Worm (Caenorhabditis elegans) whole organism, L4 larva: ENCODE measurements around the gene F54A3.2.

Experiments used
- D1046.2 ChIP-seq: fragments of 200-800 bp; sonication (Bioruptor generic); IDR thresholded peaks from 2 replicates; pipeline ENCODE4 v1.3.6; 2022; ENCODE audit warnings: missing genetic modification characterization, missing compliant biosample characterization
- F49E8.2 ChIP-seq: sonication (generic microtip); optimal IDR thresholded peaks from 2 replicates; lab custom pipeline; 2016; ENCODE audit warnings: missing compliant biosample characterization, mild to moderate bottlenecking, missing genetic modification characterization, borderline replicate concordance
- R02D3.7 ChIP-seq: fragments of 150-350 bp; sonication (generic microtip); optimal IDR thresholded peaks from 3 replicates; lab custom pipeline; 2014; ENCODE audit warnings: missing biosample characterization, missing genetic modification characterization
- Y105C5A.15 ChIP-seq: fragments of 200-800 bp; sonication (Bioruptor generic); IDR thresholded peaks from 2 replicates; pipeline ENCODE4 v1.3.6; 2022; ENCODE audit warnings: missing genetic modification characterization, missing compliant biosample characterization
- aha-1 ChIP-seq: fragments of 150-350 bp; peaks from one replicate; lab custom pipeline; 2014; ENCODE audit warnings: missing biosample characterization, missing genetic modification characterization
- aly-2 ChIP-seq: sonication (generic microtip); optimal IDR thresholded peaks from 2 replicates; lab custom pipeline; 2018; ENCODE audit warnings: missing biosample characterization, missing genetic modification characterization
- arid-1 ChIP-seq: fragments of 200-800 bp; sonication (Bioruptor generic); conservative IDR thresholded peaks from 2 replicates; pipeline ENCODE4 v1.3.6; 2022; ENCODE audit warnings: missing genetic modification reagents, missing genetic modification characterization, missing compliant biosample characterization
- ceh-28 ChIP-seq: fragments of 150-350 bp; optimal IDR thresholded peaks from 2 replicates; lab custom pipeline; 2014; ENCODE audit warnings: missing biosample characterization, missing genetic modification reagents, missing genetic modification characterization
- daf-16 ChIP-seq, 3 experiments: sonication (generic microtip); optimal IDR thresholded peaks; 2 replicates each; lab custom pipeline; 2016 to 2017; ENCODE audit warnings: missing genetic modification characterization in 3 of 3, missing genetic modification reagents in 3 of 3, mild to moderate bottlenecking in 2 of 3, missing compliant biosample characterization in 2 of 3, missing biosample characterization in 1 of 3, moderate library complexity in 1 of 3
- dmd-6 ChIP-seq: fragments of 200-800 bp; sonication (Bioruptor generic); IDR thresholded peaks from 2 replicates; pipeline ENCODE4 v1.3.6; 2022; ENCODE audit warnings: missing genetic modification reagents, missing genetic modification characterization, missing compliant biosample characterization
- dmd-9 ChIP-seq: fragments of 200-800 bp; sonication (Bioruptor generic); IDR thresholded peaks from 2 replicates; pipeline ENCODE4 v1.3.6; 2022; ENCODE audit warnings: missing genetic modification reagents, missing genetic modification characterization, missing compliant biosample characterization
- fos-1 ChIP-seq: fragments of 150-350 bp; optimal IDR thresholded peaks from 2 replicates; lab custom pipeline; 2014; ENCODE audit warnings: missing biosample characterization, missing genetic modification characterization
- gei-8 ChIP-seq: fragments of 200-800 bp; sonication (Bioruptor generic); optimal IDR thresholded peaks from 2 replicates; lab custom pipeline; 2018; ENCODE audit warnings: mild to moderate bottlenecking, missing genetic modification characterization, missing compliant biosample characterization
- hif-1 ChIP-seq, 2 experiments: sonication (generic microtip); optimal IDR thresholded peaks; 2 replicates each; lab custom pipeline; 2016 to 2017; ENCODE audit warnings: missing compliant biosample characterization in 2 of 2, missing genetic modification characterization in 2 of 2, missing genetic modification reagents in 2 of 2, missing genotype in 2 of 2, mild to moderate bottlenecking in 1 of 2
- hlh-11 ChIP-seq: fragments of 200-800 bp; sonication (Bioruptor generic); optimal IDR thresholded peaks from 2 replicates; lab custom pipeline; 2018; ENCODE audit warnings: mild to moderate bottlenecking, missing genetic modification characterization, missing compliant biosample characterization
- hmg-1.1 ChIP-seq: fragments of 200-800 bp; sonication (Bioruptor generic); IDR thresholded peaks from 2 replicates; pipeline ENCODE4 v1.3.6; 2022; ENCODE audit warnings: missing genetic modification reagents, missing genetic modification characterization, missing compliant biosample characterization
- lin-38 ChIP-seq: fragments of 200-800 bp; sonication (Bioruptor generic); IDR thresholded peaks from 2 replicates; pipeline ENCODE4 v1.3.6; 2022; ENCODE audit warnings: missing genetic modification reagents, missing genetic modification characterization, missing compliant biosample characterization
- lsy-2 ChIP-seq, 2 experiments: fragments of 150-350 bp in 1 of 2; sonication (generic microtip) in 1 of 2; optimal IDR thresholded peaks; 2 replicates each; lab custom pipeline; 2014 to 2017; ENCODE audit warnings: missing biosample characterization in 2 of 2, missing genetic modification characterization in 2 of 2
- mdl-1 ChIP-seq, 2 experiments: fragments of 150-350 bp in 1 of 2; sonication (generic microtip) in 1 of 2; optimal IDR thresholded peaks; 2 replicates each; lab custom pipeline; 2014 to 2017; ENCODE audit warnings: missing biosample characterization in 2 of 2, missing genetic modification characterization in 2 of 2
- mep-1 ChIP-seq: fragments of 150-350 bp; sonication (generic microtip); optimal IDR thresholded peaks from 3 replicates; lab custom pipeline; 2014; ENCODE audit warnings: missing biosample characterization, missing genetic modification characterization
- nhr-10 ChIP-seq: fragments of 150-350 bp; optimal IDR thresholded peaks from 2 replicates; lab custom pipeline; 2014; ENCODE audit warnings: missing biosample characterization, missing genetic modification characterization
- nhr-11 ChIP-seq: fragments of 150-350 bp; optimal IDR thresholded peaks from 2 replicates; lab custom pipeline; 2014; ENCODE audit warnings: missing biosample characterization, missing genetic modification characterization
- nhr-28 ChIP-seq: fragments of 150-350 bp; optimal IDR thresholded peaks from 2 replicates; lab custom pipeline; 2014; ENCODE audit warnings: missing biosample characterization, missing genetic modification characterization
- nhr-6 ChIP-seq: fragments of 150-350 bp; optimal IDR thresholded peaks from 2 replicates; lab custom pipeline; 2014; ENCODE audit warnings: missing biosample characterization, missing genetic modification characterization
- php-3 ChIP-seq: fragments of 200-800 bp; sonication (Bioruptor generic); IDR thresholded peaks from 2 replicates; pipeline ENCODE4 v1.3.6; 2022; ENCODE audit warnings: missing genetic modification reagents, missing genetic modification characterization, missing compliant biosample characterization
- saeg-2 ChIP-seq: fragments of 200-800 bp; sonication (Bioruptor generic); IDR thresholded peaks from 2 replicates; pipeline ENCODE4 v1.3.6; 2022; ENCODE audit warnings: missing genetic modification reagents, missing genetic modification characterization, missing compliant biosample characterization
- set-16 ChIP-seq: fragments of 200-800 bp; sonication (Bioruptor generic); IDR thresholded peaks from 2 replicates; pipeline ENCODE4 v1.3.6; 2022; ENCODE audit warnings: missing genetic modification reagents, missing genetic modification characterization, missing compliant biosample characterization
- skn-1 ChIP-seq: fragments of 150-350 bp; optimal IDR thresholded peaks from 2 replicates; lab custom pipeline; 2014; ENCODE audit warnings: missing biosample characterization, missing genetic modification characterization
- spr-1 ChIP-seq: sonication (generic microtip); optimal IDR thresholded peaks from 2 replicates; lab custom pipeline; 2016; ENCODE audit warnings: mild to moderate bottlenecking, missing genetic modification characterization, missing compliant biosample characterization
- tra-1 ChIP-seq: fragments of 200-800 bp; sonication (Bioruptor generic); IDR thresholded peaks from 2 replicates; pipeline ENCODE4 v1.3.6; 2022; ENCODE audit warnings: missing genetic modification reagents, missing genetic modification characterization, missing compliant biosample characterization
- unc-130 ChIP-seq: sonication (generic microtip); optimal IDR thresholded peaks from 2 replicates; lab custom pipeline; 2016; ENCODE audit warnings: missing genetic modification reagents, missing genetic modification characterization, missing compliant biosample characterization
- unc-62 ChIP-seq, 3 experiments: fragments of 150-350 bp in 1 of 3; sonication (generic microtip); optimal IDR thresholded peaks in 2 of 3; peaks in 1 of 3; 1 replicate in 1 of 3; 2 replicates in 2 of 3; lab custom pipeline; 2014 to 2017; ENCODE audit warnings: missing biosample characterization in 3 of 3, missing genetic modification characterization in 3 of 3, missing genetic modification reagents in 3 of 3, missing genotype in 1 of 3
- zfp-3 ChIP-seq: fragments of 200-800 bp; sonication (Bioruptor generic); conservative IDR thresholded peaks from 2 replicates; pipeline ENCODE4 v1.3.6; 2022; ENCODE audit warnings: missing genetic modification reagents, missing genetic modification characterization, missing compliant biosample characterization

The F54A3.2 gene

DNA sequence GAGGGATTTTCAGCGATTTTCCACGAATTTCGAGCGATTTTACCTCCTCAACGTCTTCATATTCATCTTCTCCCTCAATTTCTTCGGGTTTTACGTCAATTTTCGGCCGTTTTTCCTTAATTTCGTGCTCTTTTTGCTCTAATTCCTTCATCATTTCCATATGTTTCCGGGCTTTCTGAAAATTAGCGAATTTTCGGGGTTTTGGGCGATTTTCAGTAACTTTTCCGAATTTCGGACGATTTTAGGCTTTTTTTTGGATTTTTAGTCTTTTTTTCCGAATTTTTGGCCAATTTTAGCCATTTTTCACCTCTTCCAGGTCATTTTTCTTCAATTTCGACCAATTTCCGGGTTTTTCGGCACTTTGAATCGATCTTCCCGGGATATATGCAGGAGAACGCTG is 13.1 kb upstream of the F54A3.2 start:
- peak; percentile 92 for TF ChIP-seq aha-1 (tag; lab: Kevin White, UChicago)
- TF ChIP-seq ceh-28 (tag; lab: Kevin White, UChicago), result no peak
- peak in 1 of 2 experiments; percentile 7 for TF ChIP-seq unc-62 (GFP tag; optimal IDR thresholded peaks at IDR 0.05 in 1 of 2; lab: Kevin White, UChicago)
- TF ChIP-seq unc-62 (tag; optimal IDR thresholded peaks at IDR 0.05; lab: Kevin White, UChicago), result no peak
- no peak for TF ChIP-seq arid-1 (GFP tag; lab: Robert Waterston, UW)
- no peak for TF ChIP-seq spr-1 (tag; lab: Kevin White, UChicago)

DNA sequence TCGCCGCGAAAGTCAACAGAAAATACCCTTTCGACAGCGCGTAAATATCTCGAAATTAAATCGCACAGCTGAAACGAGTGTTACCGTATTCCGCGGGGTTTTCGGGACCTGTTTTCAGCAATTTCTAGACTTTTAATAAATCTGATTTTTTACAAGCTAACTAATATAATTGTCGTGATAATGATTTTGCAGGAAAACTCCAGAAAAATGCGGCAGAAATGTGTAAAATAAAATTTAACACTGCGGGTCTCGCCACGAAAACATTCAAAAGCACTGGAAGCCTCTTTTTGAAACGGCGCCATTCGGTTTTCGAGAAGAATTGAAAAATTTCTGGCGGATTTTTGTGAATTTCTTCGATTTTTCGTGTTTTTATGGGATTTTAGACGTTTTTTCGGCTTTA is 11.0 kb upstream of the F54A3.2 start, which contains the start of gene F54A3.6:
Gene F54A3.6 (minus strand): TSS at position 42 of the 400 bp plus-strand sequence.
- TF ChIP-seq D1046.2 (GFP tag; lab: Robert Waterston, UW) (peak; percentile 97), lin-38 (GFP tag; lab: Robert Waterston, UW) (0 out of 2 replicates have a peak, but pooled peaks have one; percentile 12), hmg-1.1 (GFP tag; lab: Robert Waterston, UW) (0 out of 2 replicates have a peak, but pooled peaks have one; percentile 32), lsy-2 (tag; optimal IDR thresholded peaks at IDR 0.05; lab: Kevin White, UChicago) (peak; percentile 41 to 80)

DNA sequence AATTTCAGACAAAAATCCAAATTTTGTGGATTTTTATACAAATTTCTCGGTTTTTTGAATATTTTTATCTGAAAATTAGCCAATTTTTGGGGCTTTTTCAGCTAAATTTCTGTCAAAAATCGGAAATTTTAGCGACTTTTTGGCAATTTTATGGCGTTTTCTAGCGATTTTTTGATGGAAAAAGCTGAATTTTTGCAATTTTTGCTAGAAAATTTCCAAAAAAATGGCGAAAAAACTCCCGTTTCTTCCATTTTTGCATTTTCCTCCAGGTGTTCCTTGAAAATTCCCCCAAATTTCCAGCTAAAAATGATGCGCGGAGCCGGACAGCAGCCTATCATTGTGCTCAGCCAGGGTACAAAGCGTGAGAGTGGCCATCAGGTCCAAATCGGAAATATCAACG is 10.2 kb upstream of the F54A3.2 start, which contains the start of gene cct-3:
Gene cct-3 (plus strand): TSS at position 301 of the 400 bp plus-strand sequence.
- TF ChIP-seq R02D3.7 (tag; lab: Kevin White, UChicago), result no peak
- no peak for TF ChIP-seq nhr-28 (tag; lab: Kevin White, UChicago)
- TF ChIP-seq tra-1, result no peak
- no peak for TF ChIP-seq F49E8.2 (tag; lab: Kevin White, UChicago)
- no peak for TF ChIP-seq hif-1 (tag; optimal IDR thresholded peaks at IDR 0.05; lab: Kevin White, UChicago)
- no peak for TF ChIP-seq mep-1 (tag; lab: Kevin White, UChicago)
- TF ChIP-seq unc-130 (GFP tag; lab: Kevin White, UChicago), result no peak
- no peak for TF ChIP-seq dmd-6 (GFP tag; lab: Robert Waterston, UW)
- TF ChIP-seq fos-1 (tag; lab: Kevin White, UChicago), result no peak
- no peak for TF ChIP-seq Y105C5A.15
- TF ChIP-seq skn-1 (tag; lab: Kevin White, UChicago), result no peak
- no peak for TF ChIP-seq gei-8 (GFP tag; lab: Kevin White, UChicago)
- TF ChIP-seq mdl-1 (tag; optimal IDR thresholded peaks at IDR 0.05; lab: Kevin White, UChicago), result no peak
- TF ChIP-seq nhr-11 (tag; lab: Kevin White, UChicago), result no peak
- no peak for TF ChIP-seq hlh-11 (tag; lab: Kevin White, UChicago)
- no peak for TF ChIP-seq zfp-3 (GFP tag; lab: Robert Waterston, UW)
- TF ChIP-seq aly-2 (tag; lab: Kevin White, UChicago), result no peak
- no peak for TF ChIP-seq dmd-9
- TF ChIP-seq saeg-2 (GFP tag; lab: Robert Waterston, UW), result no peak
- TF ChIP-seq, all 104 proteins: peak for 0

DNA sequence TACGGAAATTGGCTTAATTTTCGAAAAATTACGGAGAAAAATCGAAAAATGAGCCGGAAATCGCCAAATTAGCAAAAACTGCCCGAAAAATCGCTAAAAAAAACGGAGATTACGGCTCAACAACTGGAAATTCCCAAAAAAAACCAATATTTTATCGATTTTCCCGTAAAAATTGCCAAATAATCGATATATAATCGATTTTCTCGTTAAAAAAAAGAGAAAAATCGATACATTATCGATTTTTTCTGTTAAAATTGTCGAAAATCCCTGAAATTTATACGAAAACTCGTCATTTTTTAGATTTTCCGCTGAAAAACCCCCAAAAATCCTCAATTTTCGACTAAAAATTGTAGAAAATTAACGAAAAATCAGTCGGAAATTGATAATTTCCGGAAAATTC is 7.1 kb upstream of the F54A3.2 start:
- no peak for TF ChIP-seq gei-8 (GFP tag; lab: Kevin White, UChicago)
- no peak for TF ChIP-seq php-3 (GFP tag; lab: Robert Waterston, UW)
- TF ChIP-seq nhr-10 (tag; lab: Kevin White, UChicago), result no peak
- TF ChIP-seq ceh-28 (tag; lab: Kevin White, UChicago), result peak; percentile 76
- no peak for TF ChIP-seq spr-1 (tag; lab: Kevin White, UChicago)
- TF ChIP-seq aha-1 (tag; lab: Kevin White, UChicago), result peak; percentile 32
- TF ChIP-seq nhr-6 (tag; lab: Kevin White, UChicago), result no peak

DNA sequence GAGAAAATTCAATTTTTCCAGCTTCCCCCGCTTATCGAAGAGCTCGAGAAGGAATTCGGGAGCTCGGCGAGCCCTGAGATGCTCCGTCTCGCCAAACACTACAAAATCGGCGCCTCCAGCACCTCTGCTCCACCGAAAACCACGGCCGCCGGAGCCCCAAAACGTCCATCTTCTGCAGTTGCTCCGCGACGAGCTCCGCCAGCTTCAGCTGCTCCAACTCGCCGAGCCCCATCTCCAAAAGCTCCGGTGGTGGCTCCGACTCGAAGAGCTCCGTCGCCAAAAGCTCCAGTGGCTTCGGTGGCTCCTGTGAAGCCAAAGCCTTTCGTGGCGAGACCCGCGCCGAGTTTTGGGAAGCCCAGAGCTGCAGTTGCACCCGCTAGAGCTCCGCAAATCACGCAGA is 8.2 kb downstream of the F54A3.2 start:
- TF ChIP-seq set-16 (GFP tag; lab: Robert Waterston, UW) (peak; percentile 96), daf-16 (GFP tag; optimal IDR thresholded peaks at IDR 0.05; lab: Kevin White, UChicago) (no peak), daf-16 (tag; optimal IDR thresholded peaks at IDR 0.05; lab: Kevin White, UChicago) (no peak)
